Fruit fly (Drosophila melanogaster): ENCODE results near the gene ac.

Gene ac

DNA sequence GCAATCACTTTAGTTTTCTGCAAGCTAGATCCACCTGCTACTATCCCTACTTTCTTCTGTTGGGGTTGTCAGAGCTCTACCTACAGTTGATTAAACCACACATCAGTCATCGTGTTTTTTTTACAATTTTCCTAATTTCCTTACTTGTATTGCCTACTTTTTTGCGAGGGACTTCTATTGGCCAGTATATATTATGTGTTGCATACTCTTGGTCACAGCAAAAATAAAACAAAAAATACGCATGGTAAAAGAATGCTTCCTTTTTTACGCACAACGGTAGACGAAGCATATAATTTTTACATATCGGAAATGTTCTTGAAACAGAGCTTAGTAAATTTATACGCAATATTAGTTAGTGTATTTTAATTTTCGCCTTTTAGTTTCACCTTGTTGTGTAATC is 8.4 kb upstream of the ac start:
- peak; percentile 87 for TF ChIP-seq CG17801 (GFP tag; optimal IDR thresholded peaks at IDR 0.05; ENCODE audit: partially characterized antibody)

DNA sequence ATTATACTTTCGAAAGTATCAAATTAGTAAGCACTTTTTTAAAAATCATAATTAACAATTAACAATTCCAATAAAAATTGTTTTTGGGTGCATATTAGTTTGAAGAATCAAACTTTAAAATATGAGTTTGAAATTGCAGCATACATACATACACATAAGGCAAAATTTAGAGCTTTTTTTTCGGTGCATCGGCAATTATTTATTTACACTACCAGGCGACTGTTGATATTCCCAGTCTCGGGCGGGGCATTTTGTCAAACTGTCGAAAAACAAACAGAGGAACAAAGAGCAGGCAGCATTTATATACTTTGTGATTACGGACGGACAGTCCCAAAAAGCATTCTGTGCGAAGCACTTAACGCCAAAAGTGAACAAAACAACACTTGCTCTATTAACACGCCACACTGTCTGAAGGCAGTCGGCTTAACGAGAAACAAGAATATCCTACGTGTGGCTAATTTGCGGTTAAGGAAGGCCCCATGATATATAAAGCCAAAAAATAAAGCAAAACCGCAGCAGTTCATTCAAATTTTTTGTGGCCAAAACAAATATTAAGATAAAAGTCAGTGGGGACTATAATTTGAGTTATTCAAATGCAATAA is 7.7 kb upstream of the ac start:
- TF ChIP-seq CG17801 (GFP tag; optimal IDR thresholded peaks at IDR 0.05; ENCODE audit: partially characterized antibody), result no peak

DNA sequence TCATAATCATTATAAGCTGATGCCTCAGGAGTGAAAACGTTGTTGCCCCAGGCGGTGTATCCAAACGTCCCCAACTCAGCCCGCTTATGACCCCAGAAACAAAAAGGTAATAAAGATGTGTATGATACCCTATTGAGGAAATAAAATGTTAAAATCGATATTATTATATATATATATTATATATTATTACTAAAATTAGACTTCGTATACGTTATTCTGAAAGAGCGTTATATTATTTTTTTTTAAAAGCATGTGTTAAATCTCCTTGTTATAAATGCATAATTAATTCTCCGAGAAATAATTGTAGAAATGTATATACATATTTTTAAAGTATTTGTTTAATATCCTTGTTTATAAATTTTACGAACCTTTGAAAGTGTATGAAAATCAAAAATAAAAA is 5.8 kb upstream of the ac start:
- no peak for TF ChIP-seq CG17801 (GFP tag; optimal IDR thresholded peaks at IDR 0.05; ENCODE audit: partially characterized antibody)

DNA sequence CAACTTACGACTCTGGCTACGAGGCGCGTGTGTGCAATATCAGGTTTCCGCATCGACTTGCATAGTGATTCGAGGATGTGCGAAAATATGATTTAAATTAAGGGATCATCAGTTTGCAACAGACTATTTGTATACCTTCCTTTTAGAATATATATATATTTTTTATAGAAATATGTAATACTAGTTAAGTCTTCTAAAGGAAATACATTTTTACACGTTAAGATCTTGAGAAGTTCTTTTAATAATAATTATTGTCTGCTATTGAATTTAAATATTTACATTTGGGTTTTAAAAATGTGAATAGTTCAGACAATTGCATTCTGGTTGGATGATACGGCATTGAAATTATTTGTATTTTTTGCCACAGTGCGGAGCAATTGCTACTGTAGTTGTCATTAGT is 3.0 kb upstream of the ac start:
- no peak for TF ChIP-seq CG17801 (GFP tag; optimal IDR thresholded peaks at IDR 0.05; ENCODE audit: partially characterized antibody)

DNA sequence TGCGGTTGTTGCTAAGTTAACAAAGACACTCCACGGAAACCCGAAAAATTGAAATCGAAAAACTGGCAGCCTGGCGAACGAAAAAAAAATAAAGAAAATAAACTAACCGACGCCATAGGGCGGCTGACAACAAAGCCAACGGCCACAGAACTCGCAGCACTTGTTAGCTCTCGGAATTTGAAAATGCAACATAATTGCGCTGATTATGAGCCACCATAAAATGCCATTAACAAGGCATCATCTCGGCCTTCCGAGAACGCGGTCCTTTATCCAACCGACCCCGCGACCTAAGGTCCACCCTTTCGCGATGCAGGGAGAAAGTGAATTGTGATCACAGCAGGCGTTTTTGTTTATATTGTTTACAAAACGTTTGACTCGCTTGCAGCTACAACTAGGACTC is 7.6 kb downstream of the ac start:
- no peak for TF ChIP-seq CG17801 (GFP tag; optimal IDR thresholded peaks at IDR 0.05; ENCODE audit: partially characterized antibody)

DNA sequence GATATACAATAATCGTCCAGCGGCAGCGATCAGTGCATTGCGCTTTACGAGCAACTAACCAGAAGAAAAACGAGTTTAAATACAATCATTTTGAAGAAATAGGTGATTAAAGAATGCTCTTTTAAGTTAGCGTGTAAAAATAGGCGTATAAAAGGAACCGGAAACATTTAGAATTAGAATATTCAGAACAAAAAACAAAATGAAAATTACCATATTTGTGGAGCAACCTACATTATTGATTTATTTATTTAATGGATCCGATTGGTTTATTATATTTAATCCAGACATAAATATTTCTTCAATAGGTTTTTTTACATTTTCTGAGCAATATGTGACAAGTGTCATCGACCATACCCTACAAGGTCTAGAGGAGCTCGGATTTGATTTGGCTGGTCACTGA is 8.5 kb downstream of the ac start:
- TF ChIP-seq CG17801 (GFP tag; optimal IDR thresholded peaks at IDR 0.05; ENCODE audit: partially characterized antibody), result no peak

DNA sequence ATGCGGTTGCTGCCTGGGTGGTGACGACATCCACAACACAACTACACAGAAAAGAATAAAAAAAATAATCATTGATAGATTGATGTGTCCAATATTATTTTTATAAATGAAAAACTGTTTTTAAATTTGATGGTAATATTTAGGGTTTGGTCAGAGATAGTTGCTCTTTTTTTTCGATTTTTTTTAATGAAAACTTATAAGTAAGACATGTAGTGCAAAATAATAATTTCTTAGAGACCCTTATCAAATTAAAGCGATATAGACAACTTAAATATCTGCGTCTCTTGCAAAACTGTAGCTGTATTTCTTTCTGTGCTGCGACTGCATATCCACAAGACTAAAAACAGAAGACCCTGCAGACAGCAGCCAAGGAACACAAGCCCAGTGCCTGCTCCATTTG is 9.7 kb downstream of the ac start:
- no peak for TF ChIP-seq CG17801 (GFP tag; optimal IDR thresholded peaks at IDR 0.05; ENCODE audit: partially characterized antibody)

DNA sequence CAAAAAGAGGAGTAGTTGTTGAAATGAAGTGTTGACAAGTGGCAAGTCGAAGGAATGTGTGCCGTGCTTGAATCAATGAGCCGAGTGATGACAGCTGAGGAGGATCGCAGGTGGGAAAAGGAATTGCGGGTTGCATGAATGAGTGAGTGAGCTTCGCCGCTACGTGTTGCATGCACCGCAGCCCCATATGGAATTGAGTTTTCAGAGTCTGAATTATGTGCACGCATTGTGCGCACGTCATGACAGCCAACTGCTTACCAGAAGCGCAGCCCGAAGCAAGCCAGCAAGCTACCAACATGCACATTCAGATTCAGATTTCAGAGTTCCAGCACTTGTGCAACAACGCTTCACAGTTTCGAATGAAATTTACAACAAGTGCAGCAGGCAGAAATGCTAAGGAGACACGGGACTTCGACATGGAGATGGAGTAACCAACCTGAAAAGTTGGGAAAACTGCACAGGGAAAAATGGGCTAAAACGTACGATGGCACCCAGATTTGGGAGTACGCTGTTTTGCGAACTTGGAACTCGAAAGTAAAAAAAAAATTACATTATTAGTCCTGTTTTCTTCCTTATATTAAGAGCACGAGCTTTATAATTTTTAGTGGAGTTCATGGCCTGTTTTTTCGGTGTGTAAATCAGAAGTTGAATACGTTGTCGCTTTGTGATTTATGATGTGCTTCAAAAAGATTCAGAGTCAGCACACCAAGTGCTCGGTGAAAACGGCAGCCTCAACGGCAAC is 16.1 kb downstream of the ac start:
- TF ChIP-seq CG17801 (GFP tag; optimal IDR thresholded peaks at IDR 0.05; ENCODE audit: partially characterized antibody), result no peak

DNA sequence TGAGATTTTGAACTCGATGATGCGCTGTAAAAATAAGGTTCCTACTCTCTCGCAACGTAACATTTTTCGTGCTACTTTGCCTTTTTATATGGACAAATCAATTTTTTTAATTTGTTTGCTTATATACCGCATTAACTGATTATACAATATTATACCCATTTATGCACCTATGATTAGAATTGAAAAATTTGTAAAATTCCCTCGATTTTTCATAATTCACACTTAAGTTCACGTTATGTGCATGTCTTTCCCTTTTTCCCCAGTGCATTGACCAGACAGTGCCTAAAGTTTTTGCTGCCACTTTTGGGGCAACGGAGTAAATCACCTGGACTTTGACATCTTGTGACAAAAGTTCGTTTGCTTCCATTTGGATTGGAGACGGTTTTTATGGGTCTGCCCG is 20.6 kb downstream of the ac start:
- no peak for TF ChIP-seq CG17801 (GFP tag; optimal IDR thresholded peaks at IDR 0.05; ENCODE audit: partially characterized antibody)

DNA sequence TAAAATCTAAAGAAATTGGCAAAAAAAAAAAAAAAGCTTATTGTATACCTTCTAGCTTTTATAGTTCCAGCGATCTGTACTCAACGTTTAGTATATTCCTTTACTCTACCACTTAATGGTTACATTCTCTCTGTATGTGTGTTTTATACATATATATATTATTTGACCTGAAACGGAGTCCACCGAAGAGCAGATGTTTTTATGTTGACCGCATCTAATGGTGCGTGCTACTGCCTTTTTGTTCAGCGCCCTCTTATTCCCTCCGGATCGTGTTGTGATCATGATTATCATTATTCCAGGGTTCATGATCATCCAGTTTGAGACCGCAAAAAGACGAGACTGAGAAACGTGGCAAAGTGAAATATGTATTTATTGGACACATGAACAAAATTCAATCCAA is 22.4 kb downstream of the ac start:
- TF ChIP-seq CG17801 (GFP tag; optimal IDR thresholded peaks at IDR 0.05; ENCODE audit: partially characterized antibody), result no peak

DNA sequence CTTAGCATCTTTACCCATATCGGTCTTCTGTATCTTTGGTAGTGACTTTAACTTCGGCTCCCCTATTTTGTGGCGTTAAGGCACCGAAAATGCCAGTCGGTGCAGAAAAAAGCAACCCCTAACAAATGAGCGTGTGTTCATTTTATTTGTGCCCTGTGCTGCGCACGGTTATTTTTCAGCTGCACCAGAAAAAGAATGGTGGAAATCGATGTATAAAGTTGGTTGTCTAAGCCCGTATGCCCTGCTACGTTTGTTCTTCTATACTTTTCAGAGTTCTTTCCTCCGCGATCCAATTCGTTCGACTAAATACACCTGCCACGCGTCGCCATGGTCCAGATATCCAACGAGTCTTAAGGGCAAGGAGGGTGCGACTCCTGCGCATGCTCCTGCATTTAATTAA is 23.1 kb downstream of the ac start:
- no peak for TF ChIP-seq CG17801 (GFP tag; optimal IDR thresholded peaks at IDR 0.05; ENCODE audit: partially characterized antibody)

DNA sequence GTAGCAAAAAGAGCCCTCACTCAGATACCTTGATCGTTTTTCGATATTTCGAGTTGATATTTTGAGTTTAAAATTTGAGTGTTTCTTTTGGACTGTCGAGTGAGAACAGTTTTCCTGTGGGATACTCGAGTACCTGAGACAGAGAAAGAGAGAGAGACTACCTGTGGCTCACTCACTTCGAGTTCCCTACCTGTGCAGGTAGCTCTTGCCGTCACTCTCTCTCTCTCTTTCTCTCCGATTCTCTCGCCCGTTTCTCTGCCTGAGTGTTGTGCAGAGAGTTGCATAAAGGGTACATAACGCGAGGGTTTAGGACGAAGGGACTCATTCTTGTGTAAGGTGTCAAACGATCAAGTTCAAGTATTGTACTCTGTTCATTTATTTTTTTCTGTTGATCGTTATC is 25.9 kb downstream of the ac start, which contains the start of gene sc:
TSS of gene sc (plus strand) at position 315 of the 400 bp plus-strand sequence.
- TF ChIP-seq CG17801 (GFP tag; optimal IDR thresholded peaks at IDR 0.05; ENCODE audit: partially characterized antibody), result no peak

DNA sequence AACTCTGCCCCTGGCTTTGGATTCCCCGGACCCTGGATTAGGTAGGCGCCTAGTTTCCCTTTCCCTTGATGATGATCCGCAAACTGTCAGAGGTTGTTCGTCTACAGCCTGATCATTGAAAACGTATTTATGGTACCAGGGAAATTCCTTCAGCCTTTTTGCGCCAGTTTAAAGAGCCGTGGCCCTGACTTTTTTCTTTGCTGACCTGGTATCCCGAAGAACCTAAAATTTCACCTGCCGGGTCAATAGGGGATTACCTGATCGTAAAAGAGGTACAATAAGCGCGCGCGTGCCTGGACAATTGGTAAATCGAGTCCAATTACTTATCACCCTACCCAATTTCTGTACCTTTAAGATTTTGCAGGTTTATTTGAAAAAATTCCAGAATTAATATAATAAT is 29.9 kb downstream of the ac start:
- no peak for TF ChIP-seq CG17801 (GFP tag; optimal IDR thresholded peaks at IDR 0.05; ENCODE audit: partially characterized antibody)

DNA sequence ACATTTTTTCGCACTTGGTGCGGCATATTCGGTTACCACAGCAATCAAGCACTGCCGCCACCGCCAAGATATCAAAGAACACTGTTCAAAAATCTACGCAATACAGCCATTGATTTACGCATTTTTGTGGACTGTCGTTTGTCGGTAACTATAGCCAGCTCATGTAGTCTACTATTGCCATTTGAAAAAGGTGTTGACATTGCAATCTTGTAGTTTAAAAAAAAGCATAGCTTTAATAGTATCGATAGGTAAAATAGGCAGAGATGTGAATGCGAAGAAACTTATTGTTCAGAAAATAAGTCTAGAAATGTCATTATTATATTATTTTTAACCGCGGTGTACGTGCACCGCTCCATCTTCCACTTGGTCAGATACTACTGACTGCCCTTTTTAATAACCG is 36.5 kb downstream of the ac start:
- no peak for TF ChIP-seq CG17801 (GFP tag; optimal IDR thresholded peaks at IDR 0.05; ENCODE audit: partially characterized antibody)

DNA sequence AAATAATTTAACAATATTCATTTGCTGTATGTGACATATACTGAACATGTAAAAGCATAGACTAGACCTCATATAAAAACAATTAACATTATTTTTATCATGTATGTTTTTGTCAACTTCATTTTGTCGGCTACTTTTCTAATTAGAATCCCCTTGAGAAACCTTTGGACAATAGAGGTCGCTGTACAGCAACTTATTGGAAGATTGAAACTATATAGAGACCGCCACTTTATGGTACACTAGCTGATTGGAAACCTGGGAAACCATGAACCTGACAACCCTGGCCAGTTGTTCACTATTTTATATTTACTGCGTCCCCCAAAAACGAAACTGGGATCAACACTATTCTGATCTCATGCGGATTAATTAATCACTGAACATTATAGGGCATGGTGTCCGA is 37.6 kb downstream of the ac start:
- TF ChIP-seq CG17801 (GFP tag; optimal IDR thresholded peaks at IDR 0.05; ENCODE audit: partially characterized antibody), result no peak

DNA sequence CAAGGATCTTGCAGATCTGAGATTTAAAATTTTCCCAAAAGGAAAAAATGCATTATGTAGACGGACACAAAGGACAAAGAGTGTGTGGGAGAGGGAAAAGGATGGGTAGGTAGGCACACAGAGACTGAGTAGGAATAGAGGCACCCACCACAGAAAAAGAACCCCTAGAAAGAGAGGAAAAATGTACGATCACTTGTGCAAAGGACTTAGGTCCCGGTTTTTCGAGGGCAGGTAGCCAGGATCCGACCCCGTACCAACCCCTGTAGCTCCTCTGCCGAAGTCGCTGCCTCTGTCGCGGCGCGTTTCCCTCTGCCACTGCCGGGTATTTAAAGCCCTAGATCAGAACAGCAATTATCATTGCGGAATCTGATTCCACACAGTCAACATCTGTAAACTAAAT is 39.5 kb downstream of the ac start:
- TF ChIP-seq CG17801 (GFP tag; optimal IDR thresholded peaks at IDR 0.05; ENCODE audit: partially characterized antibody), result no peak

DNA sequence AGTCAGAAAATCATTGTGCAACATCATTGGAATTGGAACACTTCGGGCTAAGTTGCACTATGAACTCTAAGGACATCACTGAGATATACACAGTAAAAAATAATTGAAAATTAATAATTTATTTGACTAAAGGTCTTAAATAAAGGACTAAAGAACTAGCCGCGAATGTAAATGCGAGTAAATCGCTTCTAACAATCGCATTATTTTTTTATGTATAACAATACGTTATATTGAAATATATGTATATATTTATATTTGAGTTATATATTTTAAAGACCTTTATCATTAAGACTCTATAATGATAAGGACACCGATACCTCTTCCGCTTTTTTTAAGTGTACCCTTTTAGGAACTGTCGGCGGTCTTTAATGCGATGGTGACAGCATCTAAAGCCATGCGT is 44.5 kb downstream of the ac start:
- TF ChIP-seq CG17801 (GFP tag; optimal IDR thresholded peaks at IDR 0.05; ENCODE audit: partially characterized antibody), result no peak
